Fruit fly (Drosophila melanogaster) whole organism, embryonic: Measurements from ENCODE around the gene eys.

Experiments
- B-H2 ChIP-seq: fragments of 200-800 bp; sonication (Bioruptor generic); optimal IDR thresholded peaks from 2 replicates; lab custom pipeline; 2018; ENCODE audit warnings: missing biosample characterization, mild to moderate bottlenecking, missing genetic modification characterization
- CG10431 ChIP-seq: fragments of 200-800 bp; sonication (Bioruptor generic); optimal IDR thresholded peaks from 3 replicates; lab custom pipeline; 2018; ENCODE audit warnings: missing biosample characterization, mild to moderate bottlenecking, missing genetic modification characterization
- CG10654 ChIP-seq: fragments of 200-800 bp; sonication (Bioruptor generic); optimal IDR thresholded peaks from 2 replicates; lab custom pipeline; 2016; ENCODE audit warnings: missing biosample characterization, missing genetic modification characterization
- CG11695 ChIP-seq: fragments of 200-800 bp; sonication (Bioruptor generic); IDR thresholded peaks from 3 replicates; pipeline ENCODE4 v1.3.6; 2022; ENCODE audit warnings: missing biosample characterization, missing genetic modification characterization
- CG13287 ChIP-seq: fragments of 200-800 bp; sonication (Bioruptor generic); IDR thresholded peaks from 2 replicates; pipeline ENCODE4 v1.3.6; 2022; ENCODE audit warnings: missing biosample characterization, missing genetic modification characterization; ENCODE audit not compliant: partially characterized antibody
- CG13424 ChIP-seq: fragments of 200-800 bp; sonication (Bioruptor generic); optimal IDR thresholded peaks from 2 replicates; lab custom pipeline; 2019; ENCODE audit warnings: missing biosample characterization, mild to moderate bottlenecking, missing genetic modification characterization, moderate library complexity
- CG14860 ChIP-seq: fragments of 200-800 bp; sonication (Bioruptor generic); IDR thresholded peaks from 3 replicates; pipeline ENCODE4 v1.3.6; 2022; ENCODE audit warnings: missing biosample characterization, missing genetic modification characterization; ENCODE audit not compliant: partially characterized antibody
- CG15269 ChIP-seq: fragments of 200-800 bp; sonication (Bioruptor generic); optimal IDR thresholded peaks from 2 replicates; lab custom pipeline; 2018; ENCODE audit warnings: missing biosample characterization, mild to moderate bottlenecking, missing genetic modification characterization, moderate library complexity
- CG18764 ChIP-seq: fragments of 200-800 bp; sonication (Bioruptor generic); optimal IDR thresholded peaks from 3 replicates; lab custom pipeline; 2016; ENCODE audit warnings: missing biosample characterization, missing genetic modification characterization
- CG2116 ChIP-seq: fragments of 200-800 bp; sonication (Bioruptor generic); optimal IDR thresholded peaks from 3 replicates; lab custom pipeline; 2018; ENCODE audit warnings: missing biosample characterization, mild to moderate bottlenecking, missing genetic modification characterization
- CG31365 ChIP-seq: fragments of 200-800 bp; sonication (Bioruptor generic); optimal IDR thresholded peaks from 2 replicates; lab custom pipeline; 2018; ENCODE audit warnings: missing biosample characterization, mild to moderate bottlenecking, missing genetic modification characterization
- CG3838 ChIP-seq: fragments of 200-800 bp; sonication (Bioruptor generic); optimal IDR thresholded peaks from 3 replicates; lab custom pipeline; 2016; ENCODE audit warnings: missing biosample characterization, missing genetic modification characterization
- CG4282 ChIP-seq: fragments of 200-800 bp; sonication (Bioruptor generic); optimal IDR thresholded peaks from 2 replicates; lab custom pipeline; 2016; ENCODE audit warnings: missing biosample characterization, missing genetic modification characterization
- CG4328 ChIP-seq: fragments of 200-800 bp; sonication (Bioruptor generic); optimal IDR thresholded peaks from 3 replicates; lab custom pipeline; 2017; ENCODE audit warnings: missing biosample characterization, missing genetic modification reagents, missing genetic modification characterization
- CG4730 ChIP-seq: fragments of 200-800 bp; sonication (Bioruptor generic); IDR thresholded peaks from 2 replicates; pipeline ENCODE4 v1.3.6; 2022; ENCODE audit warnings: missing biosample characterization, missing genetic modification characterization
- CG6683 ChIP-seq: fragments of 200-800 bp; sonication (Bioruptor generic); optimal IDR thresholded peaks from 2 replicates; lab custom pipeline; 2017; ENCODE audit warnings: missing biosample characterization, mild to moderate bottlenecking, missing genetic modification characterization, missing genetic modification reagents
- CG6689 ChIP-seq: fragments of 200-800 bp; sonication (Bioruptor generic); IDR thresholded peaks from 2 replicates; pipeline ENCODE4 v1.3.6; 2022; ENCODE audit warnings: missing biosample characterization, missing genetic modification characterization
- CG7556 ChIP-seq: fragments of 200-800 bp; sonication (Bioruptor generic); optimal IDR thresholded peaks from 2 replicates; lab custom pipeline; 2017; ENCODE audit warnings: missing biosample characterization, mild to moderate bottlenecking, missing genetic modification characterization
- CG9215 ChIP-seq: fragments of 200-800 bp; sonication (Bioruptor generic); IDR thresholded peaks from 2 replicates; pipeline ENCODE4 v1.3.6; 2022; ENCODE audit warnings: missing biosample characterization, missing genetic modification characterization
- Camta ChIP-seq: fragments of 200-800 bp; sonication (Bioruptor generic); optimal IDR thresholded peaks from 2 replicates; lab custom pipeline; 2016; ENCODE audit warnings: missing biosample characterization, missing genetic modification characterization
- D19A ChIP-seq: fragments of 200-800 bp; optimal IDR thresholded peaks from 3 replicates; lab custom pipeline; 2019; ENCODE audit warnings: missing biosample characterization, mild to moderate bottlenecking, missing genetic modification characterization, moderate library complexity
- Dip3 ChIP-seq: fragments of 200-800 bp; sonication (Bioruptor generic); optimal IDR thresholded peaks from 3 replicates; lab custom pipeline; 2016; ENCODE audit warnings: missing biosample characterization, missing genetic modification characterization
- Doc3 ChIP-seq: fragments of 200-800 bp; sonication (Bioruptor generic); IDR thresholded peaks from 3 replicates; pipeline ENCODE4 v1.3.6; 2022; ENCODE audit warnings: missing biosample characterization, missing genetic modification characterization; ENCODE audit not compliant: partially characterized antibody
- Drgx ChIP-seq: fragments of 200-800 bp; sonication (Bioruptor generic); IDR thresholded peaks from 2 replicates; pipeline ENCODE4 v1.3.6; 2022; ENCODE audit warnings: missing biosample characterization, missing genetic modification characterization
- E2f2 ChIP-seq: fragments of 200-800 bp; sonication (Bioruptor generic); IDR thresholded peaks from 2 replicates; pipeline ENCODE4 v1.3.6; 2022; ENCODE audit warnings: missing biosample characterization, missing genetic modification characterization
- Lhr ChIP-seq: fragments of 200-800 bp; sonication (Bioruptor generic); optimal IDR thresholded peaks from 3 replicates; lab custom pipeline; 2017; ENCODE audit warnings: mild to moderate bottlenecking, missing biosample characterization, missing genetic modification reagents, missing genetic modification characterization
- Mes4 ChIP-seq: fragments of 200-800 bp; sonication (Bioruptor generic); optimal IDR thresholded peaks from 2 replicates; lab custom pipeline; 2016; ENCODE audit warnings: missing biosample characterization, missing genetic modification characterization
- Ssrp ChIP-seq: fragments of 200-800 bp; sonication (Bioruptor generic); optimal IDR thresholded peaks from 2 replicates; lab custom pipeline; 2018; ENCODE audit warnings: missing biosample characterization, mild to moderate bottlenecking, missing genetic modification characterization, moderate library complexity
- bigmax ChIP-seq: fragments of 200-800 bp; sonication (Bioruptor generic); optimal IDR thresholded peaks from 2 replicates; lab custom pipeline; 2018; ENCODE audit warnings: missing biosample characterization, mild to moderate bottlenecking, missing genetic modification characterization
- crc ChIP-seq: fragments of 200-800 bp; sonication (Bioruptor generic); optimal IDR thresholded peaks from 2 replicates; lab custom pipeline; 2016; ENCODE audit warnings: missing biosample characterization, missing genetic modification characterization
- danr ChIP-seq: fragments of 200-800 bp; sonication (Bioruptor generic); IDR thresholded peaks from 2 replicates; pipeline ENCODE4 v1.3.6; 2022; ENCODE audit warnings: missing biosample characterization, missing genetic modification characterization
- gce ChIP-seq: fragments of 200-800 bp; sonication (Bioruptor generic); IDR thresholded peaks from 3 replicates; pipeline ENCODE4 v1.3.6; 2022; ENCODE audit warnings: missing biosample characterization, missing genetic modification characterization
- gem ChIP-seq: fragments of 200-800 bp; sonication (Bioruptor generic); optimal IDR thresholded peaks from 2 replicates; lab custom pipeline; 2019; ENCODE audit warnings: missing biosample characterization, mild to moderate bottlenecking, missing genetic modification characterization, moderate library complexity
- grau ChIP-seq: fragments of 200-800 bp; optimal IDR thresholded peaks from 3 replicates; lab custom pipeline; 2019; ENCODE audit warnings: missing biosample characterization, mild to moderate bottlenecking, missing genetic modification characterization, moderate library complexity
- hkb ChIP-seq, 2 experiments: fragments of 200-800 bp in 1 of 2; fragments of >200 bp in 1 of 2; sonication (Bioruptor generic) in 1 of 2; IDR thresholded peaks in 1 of 2; optimal IDR thresholded peaks in 1 of 2; 2 replicates each; pipeline versions ENCODE4 v1.3.6 to Lab custom; 2017 to 2022; ENCODE audit warnings: missing biosample characterization in 1 of 2, missing genetic modification characterization in 1 of 2
- kni ChIP-seq: fragments of 200-800 bp; sonication (Bioruptor generic); optimal IDR thresholded peaks from 3 replicates; lab custom pipeline; 2017; ENCODE audit warnings: mild to moderate bottlenecking, missing biosample characterization, missing genetic modification reagents, missing genetic modification characterization
- knrl ChIP-seq: fragments of 200-800 bp; sonication (Bioruptor generic); IDR thresholded peaks from 3 replicates; pipeline ENCODE4 v1.3.6; 2022; ENCODE audit warnings: missing biosample characterization, missing genetic modification characterization; ENCODE audit not compliant: partially characterized antibody
- luna ChIP-seq: fragments of 200-800 bp; sonication (Bioruptor generic); optimal IDR thresholded peaks from 2 replicates; lab custom pipeline; 2016; ENCODE audit warnings: missing biosample characterization, missing genetic modification characterization
- mld ChIP-seq: fragments of 200-800 bp; sonication (Bioruptor generic); IDR thresholded peaks from 3 replicates; pipeline ENCODE4 v1.3.6; 2022; ENCODE audit warnings: missing biosample characterization, missing genetic modification characterization; ENCODE audit not compliant: partially characterized antibody
- peb ChIP-seq: fragments of 200-800 bp; sonication (Bioruptor generic); IDR thresholded peaks from 2 replicates; pipeline ENCODE4 v1.3.6; 2022; ENCODE audit warnings: missing biosample characterization, missing genetic modification characterization
- sd ChIP-seq: fragments of 200-800 bp; sonication (Bioruptor generic); optimal IDR thresholded peaks from 3 replicates; lab custom pipeline; 2018; ENCODE audit warnings: missing biosample characterization, mild to moderate bottlenecking, missing genetic modification characterization, moderate library complexity
- sisA ChIP-seq: fragments of 200-800 bp; sonication (Bioruptor generic); IDR thresholded peaks from 2 replicates; pipeline ENCODE4 v1.3.6; 2022; ENCODE audit warnings: missing biosample characterization, missing genetic modification characterization
- slou ChIP-seq: fragments of 200-800 bp; sonication (Bioruptor generic); optimal IDR thresholded peaks from 3 replicates; lab custom pipeline; 2016; ENCODE audit warnings: missing biosample characterization, missing genetic modification characterization
- slp2 ChIP-seq: fragments of 200-800 bp; sonication (Bioruptor generic); optimal IDR thresholded peaks from 2 replicates; lab custom pipeline; 2016; ENCODE audit warnings: missing biosample characterization, missing genetic modification characterization
- tgo ChIP-seq: fragments of 200-800 bp; sonication (Bioruptor generic); IDR thresholded peaks from 3 replicates; pipeline ENCODE4 v1.3.6; 2022; ENCODE audit warnings: missing biosample characterization, missing genetic modification characterization
- toy ChIP-seq: fragments of 200-800 bp; sonication (Bioruptor generic); IDR thresholded peaks from 2 replicates; pipeline ENCODE4 v1.3.6; 2022; ENCODE audit warnings: missing biosample characterization, missing genetic modification characterization
- trh ChIP-seq: fragments of 200-800 bp; sonication (Bioruptor generic); optimal IDR thresholded peaks from 2 replicates; lab custom pipeline; 2016; ENCODE audit warnings: missing biosample characterization, missing genetic modification characterization
- twi ChIP-seq: fragments of 200-800 bp; optimal IDR thresholded peaks from 2 replicates; lab custom pipeline; 2019; ENCODE audit warnings: missing biosample characterization, mild to moderate bottlenecking, missing genetic modification characterization, moderate library complexity
- zf30C ChIP-seq: fragments of 200-800 bp; sonication (Bioruptor generic); optimal IDR thresholded peaks from 3 replicates; lab custom pipeline; 2018; ENCODE audit warnings: missing biosample characterization, mild to moderate bottlenecking, missing genetic modification characterization

The eys gene

dm6 chr2L:2363626-2364147 is 52.2 kb downstream of the eys start (continued):
- TF ChIP-seq grau (tag; lab: Kevin White, UChicago): peak; percentile 94
- peak; percentile 67 for TF ChIP-seq CG4730
- TF ChIP-seq Drgx (GFP tag; lab: Robert Waterston, UW): peak; percentile 97
- TF ChIP-seq CG6689 (GFP tag; lab: Robert Waterston, UW): peak; percentile 85
- peak; percentile 80 for TF ChIP-seq sisA (GFP tag; lab: Robert Waterston, UW)
- peak; percentile 76 for TF ChIP-seq trh (GFP tag; lab: Kevin White, UChicago)
- TF ChIP-seq CG18764 (GFP tag; lab: Kevin White, UChicago): peak; percentile 82
- no peak for TF ChIP-seq mld (GFP tag; lab: Robert Waterston, UW)
- peak; percentile 69; the same call in 1 of the 2 replicates for TF ChIP-seq toy (GFP tag; lab: Robert Waterston, UW)
- peak; percentile 54 for TF ChIP-seq Mes4 (GFP tag; lab: Kevin White, UChicago)
- peak; percentile 93 for TF ChIP-seq CG15269 (tag; lab: Kevin White, UChicago)
- peak; percentile 73 for TF ChIP-seq CG10654
- TF ChIP-seq gem (tag; lab: Kevin White, UChicago): peak; percentile 93
- TF ChIP-seq hkb (optimal IDR thresholded peaks at IDR 0.05; lab: Kevin White, UChicago): no peak
- TF ChIP-seq hkb (GFP tag; IDR thresholded peaks at IDR 0.05; lab: Robert Waterston, UW): peak; percentile 93
- peak; percentile 81 for TF ChIP-seq twi (tag; lab: Kevin White, UChicago)
- peak; percentile 89 for TF ChIP-seq Ssrp (tag; lab: Kevin White, UChicago)
- peak; percentile 40 for TF ChIP-seq slp2
- no peak for TF ChIP-seq Doc3 (GFP tag; lab: Robert Waterston, UW)
- TF ChIP-seq CG31365: peak; percentile 43
- TF ChIP-seq danr (GFP tag; lab: Robert Waterston, UW): peak; percentile 49
- no peak for TF ChIP-seq luna
- peak; percentile 40 for TF ChIP-seq crc
- peak; percentile 51 for TF ChIP-seq Lhr (GFP tag; lab: Kevin White, UChicago)
- TF ChIP-seq Dip3 (GFP tag; lab: Kevin White, UChicago): peak; percentile 39
- TF ChIP-seq CG4328 (GFP tag; lab: Kevin White, UChicago): peak; percentile 85
- TF ChIP-seq CG10431 (GFP tag; lab: Kevin White, UChicago): peak; percentile 79
- no peak for TF ChIP-seq CG13287
- TF ChIP-seq CG2116: peak; percentile 45
- TF ChIP-seq CG3838 (GFP tag; lab: Kevin White, UChicago): peak; percentile 58
- peak; percentile 61 for TF ChIP-seq E2f2 (GFP tag; lab: Robert Waterston, UW)
- TF ChIP-seq zf30C: no peak
- TF ChIP-seq B-H2: peak; percentile 86
- peak; percentile 72 for TF ChIP-seq Camta (GFP tag; lab: Kevin White, UChicago)
- peak; percentile 90 for TF ChIP-seq D19A (tag; lab: Kevin White, UChicago)
- TF ChIP-seq slou (GFP tag; lab: Kevin White, UChicago): peak; percentile 77
- peak; percentile 55; the same call in 1 of the 3 replicates for TF ChIP-seq gce (GFP tag; lab: Robert Waterston, UW)
- TF ChIP-seq peb (GFP tag; lab: Robert Waterston, UW): peak; percentile 60; the same call in 1 of the 2 replicates
- no peak for TF ChIP-seq knrl (GFP tag; lab: Robert Waterston, UW)
- TF ChIP-seq CG11695: peak; percentile 95
- no peak for TF ChIP-seq CG4282 (GFP tag; lab: Kevin White, UChicago)
- peak; percentile 16 for TF ChIP-seq bigmax (GFP tag; lab: Kevin White, UChicago)
- TF ChIP-seq CG13424 (tag; lab: Kevin White, UChicago): peak; percentile 94
- TF ChIP-seq sd (tag; lab: Kevin White, UChicago): peak; percentile 84
- peak; percentile 80 for TF ChIP-seq CG6683 (GFP tag; lab: Kevin White, UChicago)
- peak; percentile 82 for TF ChIP-seq tgo (GFP tag; lab: Robert Waterston, UW)
- TF ChIP-seq CG9215 (GFP tag; lab: Robert Waterston, UW): peak; percentile 78; the same call in 1 of the 2 replicates
- TF ChIP-seq CG7556 (GFP tag; lab: Kevin White, UChicago): peak; percentile 91
- TF ChIP-seq kni (GFP tag; lab: Kevin White, UChicago): peak; percentile 41
- TF ChIP-seq CG14860 (GFP tag; lab: Robert Waterston, UW): no peak
